Worm (Caenorhabditis elegans) whole organism, late embryonic: Measurements from ENCODE around the gene osm-9.

ENCODE experiments used
- ceh-30 ChIP-seq: fragments of 150-350 bp; optimal IDR thresholded peaks from 2 replicates; lab custom pipeline; 2014; ENCODE audit warnings: missing biosample characterization, missing genetic modification characterization
- fkh-10 ChIP-seq: fragments of 150-350 bp; optimal IDR thresholded peaks from 2 replicates; lab custom pipeline; 2014; ENCODE audit warnings: missing biosample characterization, missing genetic modification reagents, missing genetic modification characterization
- lin-11 ChIP-seq: fragments of 200-800 bp; sonication (Bioruptor generic); optimal IDR thresholded peaks from 2 replicates; lab custom pipeline; 2018; ENCODE audit warnings: mild to moderate bottlenecking, missing genetic modification characterization, missing compliant biosample characterization
- pat-9 ChIP-seq: fragments of 200-800 bp; sonication (Bioruptor generic); optimal IDR thresholded peaks from 2 replicates; lab custom pipeline; 2018; ENCODE audit warnings: mild to moderate bottlenecking, missing genetic modification characterization, moderate library complexity, missing compliant biosample characterization
- pqm-1 ChIP-seq: sonication (generic microtip); optimal IDR thresholded peaks from 2 replicates; lab custom pipeline; 2016; ENCODE audit warnings: missing genetic modification characterization, missing compliant biosample characterization
- pros-1 ChIP-seq: fragments of 150-350 bp; optimal IDR thresholded peaks from 2 replicates; lab custom pipeline; 2014; ENCODE audit warnings: missing biosample characterization, missing genetic modification reagents, missing genetic modification characterization

ce11 chrIV:3504144-3504543 is 53.1 kb downstream of the osm-9 start, which contains the start of gene srz-83:
- TF ChIP-seq ceh-30 (tag; lab: Kevin White, UChicago): no peak
- no peak for TF ChIP-seq pat-9 (tag; lab: Kevin White, UChicago)
- no peak for TF ChIP-seq pros-1 (tag; lab: Kevin White, UChicago)
- no peak for TF ChIP-seq lin-11
- no peak for TF ChIP-seq fkh-10 (GFP tag; lab: Kevin White, UChicago)
- no peak for TF ChIP-seq pqm-1 (tag; lab: Kevin White, UChicago)
